Worm (Caenorhabditis elegans) whole organism, young adult: ENCODE measurements around the gene clec-60.

Source experiments
- F57A8.1 ChIP-seq: fragments of 200-800 bp; sonication (Bioruptor generic); optimal IDR thresholded peaks from 2 replicates; lab custom pipeline; 2018; ENCODE audit warnings: mild to moderate bottlenecking, missing genetic modification characterization, moderate library complexity, missing compliant biosample characterization
- lin-40 ChIP-seq: sonication (generic microtip); optimal IDR thresholded peaks from 2 replicates; lab custom pipeline; 2016; ENCODE audit warnings: missing genetic modification characterization, mild to moderate bottlenecking, missing compliant biosample characterization, missing genotype, missing genetic modification reagents
- ztf-18 ChIP-seq: sonication (generic microtip); optimal IDR thresholded peaks from 2 replicates; lab custom pipeline; 2016; ENCODE audit warnings: missing genotype, mild to moderate bottlenecking, missing genetic modification characterization, missing compliant biosample characterization

DNA sequence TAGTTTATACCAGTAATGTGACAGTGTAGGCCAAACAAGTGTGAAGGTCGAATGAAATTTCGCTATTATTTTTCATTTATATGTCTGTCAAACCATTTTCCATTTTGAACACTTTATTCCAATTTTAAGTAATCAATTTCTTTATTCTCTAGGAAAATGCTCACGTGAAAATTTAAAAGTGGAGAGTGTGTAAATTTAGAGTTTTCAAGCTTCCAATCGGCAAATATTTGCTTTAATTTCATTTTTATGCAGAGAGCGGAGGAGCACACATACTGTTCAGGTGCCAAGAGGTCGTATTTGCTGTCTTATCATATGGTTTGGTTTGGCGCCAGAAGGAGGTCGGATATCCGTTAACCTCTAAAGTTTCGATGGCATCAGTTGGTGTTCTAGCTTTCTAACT lies 34.9 kb downstream of the clec-60 start:
- TF ChIP-seq lin-40 (tag; lab: Kevin White, UChicago), result no peak
- no peak for TF ChIP-seq F57A8.1
- no peak for TF ChIP-seq ztf-18
